Fruit fly (Drosophila melanogaster) whole organism, embryonic: ENCODE results near the gene RpS28b.

Source experiments
- ATbp ChIP-seq: fragments of 200-800 bp; sonication (Bioruptor generic); optimal IDR thresholded peaks from 2 replicates; lab custom pipeline; 2017; ENCODE audit warnings: missing biosample characterization, mild to moderate bottlenecking, missing genetic modification characterization, missing genetic modification reagents
- CG10366 ChIP-seq: fragments of 200-800 bp; sonication (Bioruptor generic); IDR thresholded peaks from 2 replicates; pipeline ENCODE4 v1.3.6; 2022; ENCODE audit warnings: missing biosample characterization, missing genetic modification characterization
- CG10462 ChIP-seq: fragments of 200-800 bp; sonication (Bioruptor generic); optimal IDR thresholded peaks from 2 replicates; lab custom pipeline; 2016; ENCODE audit warnings: missing biosample characterization, missing genetic modification characterization
- CG10543 ChIP-seq: fragments of 200-800 bp; sonication (Bioruptor generic); optimal IDR thresholded peaks from 3 replicates; lab custom pipeline; 2017; ENCODE audit warnings: missing biosample characterization, mild to moderate bottlenecking, missing genetic modification characterization, moderate library complexity
- CG11398 ChIP-seq: fragments of 200-800 bp; sonication (Bioruptor generic); optimal IDR thresholded peaks from 2 replicates; lab custom pipeline; 2016; ENCODE audit warnings: missing biosample characterization, missing genetic modification characterization
- CG11695 ChIP-seq: fragments of 200-800 bp; sonication (Bioruptor generic); IDR thresholded peaks from 3 replicates; pipeline ENCODE4 v1.3.6; 2022; ENCODE audit warnings: missing biosample characterization, missing genetic modification characterization
- CG17568 ChIP-seq: fragments of 200-800 bp; sonication (Bioruptor generic); optimal IDR thresholded peaks from 2 replicates; lab custom pipeline; 2018; ENCODE audit warnings: missing biosample characterization, mild to moderate bottlenecking, missing genetic modification characterization, moderate library complexity
- CG18599 ChIP-seq: fragments of 200-800 bp; sonication (Bioruptor generic); optimal IDR thresholded peaks from 3 replicates; lab custom pipeline; 2017; ENCODE audit warnings: missing biosample characterization, missing genetic modification characterization, mild to moderate bottlenecking, moderate library complexity, missing genetic modification reagents
- CG32772 ChIP-seq: fragments of 200-800 bp; sonication (Bioruptor generic); IDR thresholded peaks from 2 replicates; pipeline ENCODE4 v1.3.6; 2022; ENCODE audit warnings: missing biosample characterization, missing genetic modification characterization
- CG33213 ChIP-seq: fragments of 200-800 bp; sonication (Bioruptor generic); optimal IDR thresholded peaks from 3 replicates; lab custom pipeline; 2016; ENCODE audit warnings: missing biosample characterization, missing genetic modification characterization
- CG33557 ChIP-seq: fragments of 200-800 bp; sonication (Bioruptor generic); optimal IDR thresholded peaks from 2 replicates; lab custom pipeline; 2019; ENCODE audit warnings: missing biosample characterization, mild to moderate bottlenecking, missing genetic modification characterization, moderate library complexity
- CG34376 ChIP-seq: fragments of 200-800 bp; sonication (Bioruptor generic); optimal IDR thresholded peaks from 2 replicates; lab custom pipeline; 2018; ENCODE audit warnings: missing biosample characterization, mild to moderate bottlenecking, missing genetic modification characterization
- CG4854 ChIP-seq: fragments of 200-800 bp; sonication (Bioruptor generic); optimal IDR thresholded peaks from 2 replicates; lab custom pipeline; 2016; ENCODE audit warnings: missing biosample characterization, missing genetic modification characterization, inconsistent platforms
- CG6689 ChIP-seq: fragments of 200-800 bp; sonication (Bioruptor generic); IDR thresholded peaks from 2 replicates; pipeline ENCODE4 v1.3.6; 2022; ENCODE audit warnings: missing biosample characterization, missing genetic modification characterization
- CG6813 ChIP-seq: fragments of 200-800 bp; sonication (Bioruptor generic); optimal IDR thresholded peaks from 2 replicates; lab custom pipeline; 2017; ENCODE audit warnings: missing biosample characterization, missing genetic modification characterization, mild to moderate bottlenecking, moderate library complexity, missing genetic modification reagents
- CG7372 ChIP-seq: fragments of 200-800 bp; sonication (Bioruptor generic); IDR thresholded peaks from 2 replicates; pipeline ENCODE4 v1.3.6; 2022; ENCODE audit warnings: missing biosample characterization, missing genetic modification characterization
- CG7987 ChIP-seq: fragments of 200-800 bp; sonication (Bioruptor generic); optimal IDR thresholded peaks from 2 replicates; lab custom pipeline; 2018; ENCODE audit warnings: missing biosample characterization, mild to moderate bottlenecking, missing genetic modification characterization, moderate library complexity
- CG8944 ChIP-seq: fragments of 200-800 bp; sonication (Bioruptor generic); optimal IDR thresholded peaks from 3 replicates; lab custom pipeline; 2016; ENCODE audit warnings: missing biosample characterization, missing genetic modification characterization
- CoRest ChIP-seq: fragments of 200-800 bp; sonication (Bioruptor generic); optimal IDR thresholded peaks from 3 replicates; lab custom pipeline; 2018; ENCODE audit warnings: missing biosample characterization, mild to moderate bottlenecking, missing genetic modification characterization, moderate library complexity
- CrebB ChIP-seq: fragments of 200-800 bp; sonication (Bioruptor generic); optimal IDR thresholded peaks from 3 replicates; lab custom pipeline; 2018; ENCODE audit warnings: missing biosample characterization, mild to moderate bottlenecking, missing genetic modification characterization
- Drgx ChIP-seq: fragments of 200-800 bp; sonication (Bioruptor generic); IDR thresholded peaks from 2 replicates; pipeline ENCODE4 v1.3.6; 2022; ENCODE audit warnings: missing biosample characterization, missing genetic modification characterization
- Fer2 ChIP-seq: fragments of 200-800 bp; sonication (Bioruptor generic); optimal IDR thresholded peaks from 2 replicates; lab custom pipeline; 2018; ENCODE audit warnings: missing biosample characterization, mild to moderate bottlenecking, missing genetic modification characterization, moderate library complexity
- HLHmδ ChIP-seq: fragments of 200-800 bp; sonication (Bioruptor generic); optimal IDR thresholded peaks from 2 replicates; lab custom pipeline; 2018; ENCODE audit warnings: missing biosample characterization, mild to moderate bottlenecking, missing genetic modification characterization, moderate library complexity
- Hmx ChIP-seq: fragments of 200-800 bp; sonication (Bioruptor generic); optimal IDR thresholded peaks from 2 replicates; lab custom pipeline; 2016; ENCODE audit warnings: missing biosample characterization, missing genetic modification characterization
- Hr51 ChIP-seq, 2 experiments: fragments of 200-800 bp; sonication (Bioruptor generic); optimal IDR thresholded peaks; 2 replicates in 1 of 2; 3 replicates in 1 of 2; lab custom pipeline; 2016 to 2018; ENCODE audit warnings: missing biosample characterization in 2 of 2, missing genetic modification characterization in 2 of 2, mild to moderate bottlenecking in 1 of 2, moderate library complexity in 1 of 2
- MBD-R2 ChIP-seq: fragments of 200-800 bp; sonication (Bioruptor generic); IDR thresholded peaks from 2 replicates; pipeline ENCODE4 v1.3.6; 2022; ENCODE audit warnings: missing biosample characterization, missing genetic modification characterization
- Max ChIP-seq: fragments of 200-800 bp; sonication (Bioruptor generic); optimal IDR thresholded peaks from 2 replicates; lab custom pipeline; 2016; ENCODE audit warnings: missing biosample characterization, mild to moderate bottlenecking, missing genetic modification characterization
- ac ChIP-seq: fragments of 200-800 bp; sonication (Bioruptor generic); optimal IDR thresholded peaks from 3 replicates; lab custom pipeline; 2017; ENCODE audit warnings: missing biosample characterization, mild to moderate bottlenecking, missing genetic modification characterization
- bab2 ChIP-seq: fragments of 200-800 bp; sonication (Bioruptor generic); optimal IDR thresholded peaks from 2 replicates; lab custom pipeline; 2016; ENCODE audit warnings: missing biosample characterization, missing genetic modification characterization
- br ChIP-seq: fragments of >200 bp; optimal IDR thresholded peaks from 2 replicates; lab custom pipeline; 2017
- chif ChIP-seq, 2 experiments: fragments of 200-800 bp; sonication (Bioruptor generic); optimal IDR thresholded peaks; 3 replicates each; lab custom pipeline; 2016; ENCODE audit warnings: missing biosample characterization in 2 of 2, missing genetic modification characterization in 2 of 2
- chinmo ChIP-seq: fragments of 200-800 bp; sonication (Bioruptor generic); IDR thresholded peaks from 4 replicates; pipeline ENCODE4 v1.3.6; 2022; ENCODE audit warnings: missing biosample characterization, missing genetic modification characterization; ENCODE audit not compliant: partially characterized antibody
- ci ChIP-seq: fragments of 200-800 bp; sonication (Bioruptor generic); IDR thresholded peaks from 3 replicates; pipeline ENCODE4 v1.3.6; 2022; ENCODE audit warnings: missing biosample characterization, missing genetic modification characterization
- cwo ChIP-seq: fragments of 200-800 bp; sonication (Bioruptor generic); optimal IDR thresholded peaks from 3 replicates; lab custom pipeline; 2017; ENCODE audit warnings: missing biosample characterization, missing genetic modification characterization, mild to moderate bottlenecking, moderate library complexity, missing genetic modification reagents
- hkb ChIP-seq, 2 experiments: fragments of 200-800 bp in 1 of 2; fragments of >200 bp in 1 of 2; sonication (Bioruptor generic) in 1 of 2; IDR thresholded peaks in 1 of 2; optimal IDR thresholded peaks in 1 of 2; 2 replicates each; pipeline versions ENCODE4 v1.3.6 to Lab custom; 2017 to 2022; ENCODE audit warnings: missing biosample characterization in 1 of 2, missing genetic modification characterization in 1 of 2
- lbe ChIP-seq: fragments of 200-800 bp; sonication (Bioruptor generic); optimal IDR thresholded peaks from 2 replicates; lab custom pipeline; 2016; ENCODE audit warnings: missing biosample characterization, mild to moderate bottlenecking, missing genetic modification characterization
- mld ChIP-seq: fragments of 200-800 bp; sonication (Bioruptor generic); IDR thresholded peaks from 3 replicates; pipeline ENCODE4 v1.3.6; 2022; ENCODE audit warnings: missing biosample characterization, missing genetic modification characterization; ENCODE audit not compliant: partially characterized antibody
- nmo ChIP-seq: fragments of 200-800 bp; sonication (Bioruptor generic); optimal IDR thresholded peaks from 2 replicates; lab custom pipeline; 2018; ENCODE audit warnings: missing biosample characterization, mild to moderate bottlenecking, missing genetic modification characterization, moderate library complexity
- oc ChIP-seq: fragments of 200-800 bp; sonication (Bioruptor generic); optimal IDR thresholded peaks from 2 replicates; lab custom pipeline; 2018; ENCODE audit warnings: missing biosample characterization, mild to moderate bottlenecking, missing genetic modification characterization, moderate library complexity
- odd ChIP-seq: fragments of 200-800 bp; sonication (Bioruptor generic); optimal IDR thresholded peaks from 2 replicates; lab custom pipeline; 2017; ENCODE audit warnings: missing biosample characterization, mild to moderate bottlenecking, missing genetic modification characterization
- onecut ChIP-seq: fragments of 200-800 bp; sonication (Bioruptor generic); IDR thresholded peaks from 2 replicates; pipeline ENCODE4 v1.3.6; 2022; ENCODE audit warnings: missing biosample characterization, missing genetic modification characterization
- pan ChIP-seq, 4 experiments: fragments of >200 bp in 3 of 4; fragments of 200-800 bp in 1 of 4; sonication (Bioruptor generic) in 1 of 4; optimal IDR thresholded peaks in 3 of 4; IDR thresholded peaks in 1 of 4; 2 replicates each; pipeline versions ENCODE4 v1.3.6 to Lab custom; 2017 to 2022; ENCODE audit warnings: missing biosample characterization in 2 of 4, missing genetic modification characterization in 2 of 4, mixed read lengths in 1 of 4
- prd ChIP-seq, 3 experiments: fragments of >200 bp in 2 of 3; fragments of 200-800 bp in 1 of 3; sonication (Bioruptor generic) in 1 of 3; optimal IDR thresholded peaks in 2 of 3; IDR thresholded peaks in 1 of 3; 2 replicates in 2 of 3; 3 replicates in 1 of 3; pipeline versions ENCODE4 v1.3.6 to Lab custom; 2017 to 2022; ENCODE audit warnings: missing biosample characterization in 1 of 3, missing genetic modification characterization in 1 of 3
- salm ChIP-seq: fragments of 200-800 bp; sonication (Bioruptor generic); optimal IDR thresholded peaks from 2 replicates; lab custom pipeline; 2018; ENCODE audit warnings: missing biosample characterization, mild to moderate bottlenecking, missing genetic modification characterization
- sqz ChIP-seq: fragments of 200-800 bp; sonication (Bioruptor generic); optimal IDR thresholded peaks from 3 replicates; lab custom pipeline; 2018; ENCODE audit warnings: missing biosample characterization, mild to moderate bottlenecking, missing genetic modification characterization
- stc ChIP-seq: fragments of 200-800 bp; sonication (Bioruptor generic); IDR thresholded peaks from 2 replicates; pipeline ENCODE4 v1.3.6; 2022; ENCODE audit warnings: missing biosample characterization, missing genetic modification characterization
- stwl ChIP-seq: fragments of 200-800 bp; sonication (Bioruptor generic); optimal IDR thresholded peaks from 3 replicates; lab custom pipeline; 2018; ENCODE audit warnings: missing biosample characterization, mild to moderate bottlenecking, missing genetic modification characterization, moderate library complexity
- zfh2 ChIP-seq: fragments of 200-800 bp; sonication (Bioruptor generic); optimal IDR thresholded peaks from 2 replicates; lab custom pipeline; 2016; ENCODE audit warnings: missing biosample characterization, missing genetic modification characterization

The RpS28b gene

dm6 chrX:9554346-9554808 is at the start of gene RpS28b (continued):
- TF ChIP-seq hkb (optimal IDR thresholded peaks at IDR 0.05; lab: Kevin White, UChicago): no peak
- peak; percentile 81 for TF ChIP-seq hkb (GFP tag; IDR thresholded peaks at IDR 0.05; lab: Robert Waterston, UW)
- TF ChIP-seq Hmx (GFP tag; lab: Kevin White, UChicago): no peak
- peak; percentile 87 for TF ChIP-seq CG18599
- TF ChIP-seq CG4854 (GFP tag; lab: Kevin White, UChicago): peak; percentile 83
- peak; percentile 47; the same call in 1 of the 2 replicates for TF ChIP-seq MBD-R2
- peak; percentile 72 for TF ChIP-seq salm (tag; lab: Kevin White, UChicago)
- peak; percentile 77 for TF ChIP-seq CG8944 (GFP tag; lab: Kevin White, UChicago)
- no peak for TF ChIP-seq CG17568 (GFP tag; lab: Kevin White, UChicago)
- TF ChIP-seq Drgx (GFP tag; lab: Robert Waterston, UW): peak; percentile 69
- peak; percentile 100 for TF ChIP-seq HLHmδ (GFP tag; lab: Kevin White, UChicago)
- TF ChIP-seq mld (GFP tag; lab: Robert Waterston, UW): peak; percentile 66; the same call in 2 of the 3 replicates
- peak; percentile 64; the same call in 1 of the 3 replicates for TF ChIP-seq CG11695 (GFP tag; lab: Robert Waterston, UW)
- TF ChIP-seq nmo (GFP tag; lab: Kevin White, UChicago): peak; percentile 64
- TF ChIP-seq ATbp: peak; percentile 91
- TF ChIP-seq CG33557 (GFP tag; lab: Kevin White, UChicago): peak; percentile 80
- TF ChIP-seq CG11398 (GFP tag; lab: Kevin White, UChicago): peak; percentile 90
- TF ChIP-seq chif (GFP tag; optimal IDR thresholded peaks at IDR 0.05; lab: Kevin White, UChicago): peak; percentile 68 to 85
- peak; percentile 91 for TF ChIP-seq odd (GFP tag; lab: Kevin White, UChicago)
- TF ChIP-seq ci (GFP tag; lab: Robert Waterston, UW): peak; percentile 98
- TF ChIP-seq lbe (GFP tag; lab: Kevin White, UChicago): peak; percentile 15
- peak; percentile 66 for TF ChIP-seq CG6689 (GFP tag; lab: Robert Waterston, UW)
- no peak for TF ChIP-seq CG10462
- TF ChIP-seq stwl (tag; lab: Kevin White, UChicago): no peak
- TF ChIP-seq Max (GFP tag; lab: Kevin White, UChicago): peak; percentile 73
- no peak for TF ChIP-seq prd (optimal IDR thresholded peaks at IDR 0.05; lab: Kevin White, UChicago)
- peak; percentile 81 for TF ChIP-seq prd (GFP tag; IDR thresholded peaks at IDR 0.05; lab: Robert Waterston, UW)
- TF ChIP-seq CG7372: peak; percentile 86
- TF ChIP-seq CG10543 (GFP tag; lab: Kevin White, UChicago): peak; percentile 95
- peak in 1 of 2 experiments; percentile 85 for TF ChIP-seq Hr51 (GFP tag; optimal IDR thresholded peaks at IDR 0.05; lab: Kevin White, UChicago)
- TF ChIP-seq CG6813: peak; percentile 94
- TF ChIP-seq br (lab: Kevin White, UChicago): no peak
- TF ChIP-seq oc (tag; lab: Kevin White, UChicago): no peak
- TF ChIP-seq CG34376: peak; percentile 98
- peak; percentile 59 for TF ChIP-seq CoRest (tag; lab: Kevin White, UChicago)
- peak; percentile 84 for TF ChIP-seq zfh2
- TF ChIP-seq cwo (GFP tag; lab: Kevin White, UChicago): peak; percentile 76
- peak; percentile 89 for TF ChIP-seq sqz
- no peak for TF ChIP-seq chinmo (GFP tag; lab: Robert Waterston, UW)
- peak; percentile 86 for TF ChIP-seq ac (GFP tag; lab: Kevin White, UChicago)
- TF ChIP-seq CG10366 (GFP tag; lab: Robert Waterston, UW): peak; percentile 92
- peak; percentile 83 for TF ChIP-seq Fer2 (tag; lab: Kevin White, UChicago)
- TF ChIP-seq CrebB (tag; lab: Kevin White, UChicago): peak; percentile 84
- TF ChIP-seq CG7987 (GFP tag; lab: Kevin White, UChicago): peak; percentile 97
- peak; percentile 95 for TF ChIP-seq CG33213 (GFP tag; lab: Kevin White, UChicago)
- TF ChIP-seq pan (optimal IDR thresholded peaks at IDR 0.05; lab: Kevin White, UChicago): no peak
- peak in 1 of 2 experiments; percentile 88 for TF ChIP-seq pan (GFP tag; optimal IDR thresholded peaks at IDR 0.05 in 1 of 2, IDR thresholded peaks at IDR 0.05 in 1 of 2)
- peak; percentile 91 for TF ChIP-seq CG32772 (GFP tag; lab: Robert Waterston, UW)
- peak; percentile 72 for TF ChIP-seq bab2
- TF ChIP-seq onecut (GFP tag; lab: Robert Waterston, UW): peak; percentile 94
- peak; percentile 81 for TF ChIP-seq stc (GFP tag; lab: Robert Waterston, UW)
